Worm (Caenorhabditis elegans): ENCODE measurements around the gene Y43B11AR.3.

Gene Y43B11AR.3

DNA sequence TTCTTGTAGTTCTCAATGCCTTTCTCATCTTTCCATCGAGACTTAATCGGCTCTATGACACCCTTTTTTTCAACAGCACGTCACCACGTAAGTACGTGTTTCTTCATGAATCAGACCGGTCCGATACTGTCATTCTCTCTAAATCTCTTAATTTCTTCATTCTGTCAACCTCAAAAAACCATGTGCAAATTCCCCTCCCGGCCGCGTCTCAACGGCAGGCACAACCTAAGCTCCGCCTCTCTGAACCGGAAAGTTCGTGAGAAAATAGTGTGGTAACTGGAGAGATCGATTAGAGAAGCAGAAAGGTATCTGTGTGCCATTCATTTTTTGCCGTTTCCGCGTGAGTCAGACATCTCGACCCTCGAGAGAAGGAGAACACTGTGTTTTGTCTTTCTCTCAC, 31.1 kb upstream of the Y43B11AR.3 start, which contains the start of gene nas-8:
TSS of gene nas-8 (plus strand) at position 301 of the 400 bp plus-strand sequence.
- TF ChIP-seq daf-16 (GFP tag; optimal IDR thresholded peaks at IDR 0.05) (no peak), daf-16 (tag; optimal IDR thresholded peaks at IDR 0.05) (no peak), nhr-102 (tag; optimal IDR thresholded peaks at IDR 0.05) (no peak), zfp-2 (tag; optimal IDR thresholded peaks at IDR 0.05) (no peak), nhr-25 (tag; optimal IDR thresholded peaks at IDR 0.05; ENCODE audit: borderline replicate concordance, insufficient read depth) (no peak), ZK546.5 (tag; optimal IDR thresholded peaks at IDR 0.05) (no peak), zag-1 (tag; optimal IDR thresholded peaks at IDR 0.05) (no peak), ceh-20 (GFP tag; IDR thresholded peaks at IDR 0.05) (no peak), F49E8.2 (tag; optimal IDR thresholded peaks at IDR 0.05; ENCODE audit: borderline replicate concordance) (no peak), D1046.2 (GFP tag; IDR thresholded peaks at IDR 0.05) (no peak), saeg-2 (GFP tag; IDR thresholded peaks at IDR 0.05) (no peak)

DNA sequence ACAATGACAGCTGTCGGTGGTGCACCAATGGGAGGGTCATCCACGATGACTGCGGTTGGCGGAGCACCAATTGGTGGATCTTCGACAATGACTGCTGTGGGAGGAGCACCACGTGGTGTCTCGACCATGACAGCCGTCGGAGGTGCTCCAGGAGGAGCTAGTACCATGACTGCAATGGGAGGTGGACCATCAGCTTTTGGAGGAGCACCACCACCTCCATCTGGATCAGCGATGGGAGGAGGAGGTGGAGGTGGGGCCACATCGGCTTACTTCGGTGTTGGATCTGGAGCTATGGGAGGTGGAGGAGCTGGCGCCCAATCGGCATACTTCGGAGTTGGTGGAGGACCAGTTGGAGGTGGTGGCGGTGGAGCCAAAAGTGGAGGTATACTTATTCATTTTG, 28.8 kb upstream of the Y43B11AR.3 start:
- TF ChIP-seq set-16 (GFP tag; IDR thresholded peaks at IDR 0.05) (peak; percentile 82), egl-43 (GFP tag; IDR thresholded peaks at IDR 0.05) (0 out of 2 replicates have a peak, but pooled peaks have one; percentile 51)

DNA sequence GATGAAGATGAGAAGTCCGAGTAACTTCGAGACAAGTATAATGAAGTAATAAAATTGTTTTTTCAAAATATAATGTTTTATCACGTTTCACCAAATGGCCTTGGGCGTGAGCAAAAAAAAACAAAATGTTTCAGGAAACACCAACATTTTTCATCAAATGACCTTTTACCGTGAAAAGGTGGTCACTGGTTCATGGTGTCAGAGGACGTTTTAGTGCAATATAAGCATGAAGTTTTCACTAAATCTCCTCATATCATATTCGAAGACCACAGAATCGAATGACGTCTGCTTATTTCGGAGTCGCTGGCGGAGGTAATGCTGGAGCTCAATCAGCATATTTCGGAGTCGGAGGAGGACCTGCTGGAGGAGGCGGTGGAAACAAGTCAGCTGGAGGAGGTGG, 27.8 kb upstream of the Y43B11AR.3 start, which contains the start of the genes ZC477.7 and ssq-3:
TSS of gene ZC477.7 (minus strand) at position 101 of the 400 bp plus-strand sequence.
TSS of gene ssq-3 (plus strand) at position 251 of the 400 bp plus-strand sequence.
- TF ChIP-seq attf-4 (tag; optimal IDR thresholded peaks at IDR 0.05) = no peak
- TF ChIP-seq saeg-2 (GFP tag; IDR thresholded peaks at IDR 0.05) = no peak
- no peak for TF ChIP-seq nhr-77 (tag; optimal IDR thresholded peaks at IDR 0.05)
- TF ChIP-seq lsy-2 (tag; optimal IDR thresholded peaks at IDR 0.05) = no peak
- no peak for TF ChIP-seq mdl-1 (tag; optimal IDR thresholded peaks at IDR 0.05)
- no peak for TF ChIP-seq dmd-8 (GFP tag; IDR thresholded peaks at IDR 0.05)
- no peak for TF ChIP-seq mxl-3 (GFP tag; optimal IDR thresholded peaks at IDR 0.05)
- no peak for TF ChIP-seq php-3 (GFP tag; IDR thresholded peaks at IDR 0.05)
- TF ChIP-seq nhr-111 (GFP tag; optimal IDR thresholded peaks at IDR 0.05) = no peak
- TF ChIP-seq jun-1 (tag; optimal IDR thresholded peaks at IDR 0.05) = no peak

ce11 chrIV:7107893-7108292, 24.4 kb upstream of the Y43B11AR.3 start, which contains the start of gene ZC477.2:
ZC477.2 (plus strand) TSS chrIV:7108193.
- no peak for TF ChIP-seq Y75B8A.6 (GFP tag; IDR thresholded peaks at IDR 0.05)
- TF ChIP-seq lin-15B (tag; optimal IDR thresholded peaks at IDR 0.05) = no peak
- TF ChIP-seq nhr-41 (GFP tag; IDR thresholded peaks at IDR 0.05) = no peak
- TF ChIP-seq spr-1 (tag; optimal IDR thresholded peaks at IDR 0.05) = no peak
- no peak for TF ChIP-seq F44E2.7 (GFP tag; IDR thresholded peaks at IDR 0.05)
- no peak for TF ChIP-seq madf-5 (GFP tag; IDR thresholded peaks at IDR 0.05)
- TF ChIP-seq Y5F2A.4 (GFP tag; optimal IDR thresholded peaks at IDR 0.05) = no peak
- TF ChIP-seq dve-1 (tag; optimal IDR thresholded peaks at IDR 0.05; ENCODE audit: insufficient read depth) = no peak
- no peak for TF ChIP-seq T26A8.4 (GFP tag; IDR thresholded peaks at IDR 0.05)
- TF ChIP-seq ceh-62 (tag; optimal IDR thresholded peaks at IDR 0.05) = no peak
- TF ChIP-seq dpl-1 (GFP tag; optimal IDR thresholded peaks at IDR 0.05) = no peak
- no peak for TF ChIP-seq aly-2 (tag; optimal IDR thresholded peaks at IDR 0.05)
- TF ChIP-seq D1046.2 (GFP tag; IDR thresholded peaks at IDR 0.05) = no peak
- no peak for TF ChIP-seq nhr-25 (tag; optimal IDR thresholded peaks at IDR 0.05; ENCODE audit: borderline replicate concordance, insufficient read depth)
- no peak for TF ChIP-seq daf-8 (GFP tag; IDR thresholded peaks at IDR 0.05)
- no peak for TF ChIP-seq nhr-111 (GFP tag; optimal IDR thresholded peaks at IDR 0.05)

Data from whole organism, L4 larva.